Fruit fly (Drosophila melanogaster) whole organism, embryonic: ENCODE data around the gene rogdi.

Experiments
- B-H1 ChIP-seq: fragments of 200-800 bp; sonication (Bioruptor generic); IDR thresholded peaks from 3 replicates; pipeline ENCODE4 v1.3.6; 2022; ENCODE audit warnings: missing biosample characterization, missing genetic modification characterization
- CG10274 ChIP-seq: fragments of 200-800 bp; sonication (Bioruptor generic); optimal IDR thresholded peaks from 3 replicates; lab custom pipeline; 2017; ENCODE audit warnings: missing biosample characterization, mild to moderate bottlenecking, missing genetic modification characterization
- CG10366 ChIP-seq: fragments of 200-800 bp; sonication (Bioruptor generic); IDR thresholded peaks from 2 replicates; pipeline ENCODE4 v1.3.6; 2022; ENCODE audit warnings: missing biosample characterization, missing genetic modification characterization
- CG10654 ChIP-seq: fragments of 200-800 bp; sonication (Bioruptor generic); optimal IDR thresholded peaks from 2 replicates; lab custom pipeline; 2016; ENCODE audit warnings: missing biosample characterization, missing genetic modification characterization
- CG11093 ChIP-seq: fragments of 200-800 bp; sonication (Bioruptor generic); IDR thresholded peaks from 3 replicates; pipeline ENCODE4 v1.3.6; 2022; ENCODE audit warnings: missing biosample characterization, missing genetic modification characterization
- CG12659 ChIP-seq: fragments of 200-800 bp; sonication (Bioruptor generic); optimal IDR thresholded peaks from 3 replicates; lab custom pipeline; 2017; ENCODE audit warnings: mild to moderate bottlenecking, missing biosample characterization, missing genetic modification reagents, missing genetic modification characterization
- CG13287 ChIP-seq: fragments of 200-800 bp; sonication (Bioruptor generic); IDR thresholded peaks from 2 replicates; pipeline ENCODE4 v1.3.6; 2022; ENCODE audit warnings: missing biosample characterization, missing genetic modification characterization; ENCODE audit not compliant: partially characterized antibody
- CG2712 ChIP-seq: fragments of 200-800 bp; optimal IDR thresholded peaks from 3 replicates; lab custom pipeline; 2019; ENCODE audit warnings: missing biosample characterization, mild to moderate bottlenecking, missing genetic modification characterization, moderate library complexity
- CG2889 ChIP-seq: fragments of 200-800 bp; sonication (Bioruptor generic); IDR thresholded peaks from 3 replicates; pipeline ENCODE4 v1.3.6; 2022; ENCODE audit warnings: missing biosample characterization, missing genetic modification characterization
- CG33557 ChIP-seq: fragments of 200-800 bp; sonication (Bioruptor generic); optimal IDR thresholded peaks from 2 replicates; lab custom pipeline; 2019; ENCODE audit warnings: missing biosample characterization, mild to moderate bottlenecking, missing genetic modification characterization, moderate library complexity
- CG4360 ChIP-seq: fragments of 200-800 bp; sonication (Bioruptor generic); IDR thresholded peaks from 2 replicates; pipeline ENCODE4 v1.3.6; 2022; ENCODE audit warnings: missing biosample characterization, missing genetic modification characterization
- CG4730 ChIP-seq: fragments of 200-800 bp; sonication (Bioruptor generic); IDR thresholded peaks from 2 replicates; pipeline ENCODE4 v1.3.6; 2022; ENCODE audit warnings: missing biosample characterization, missing genetic modification characterization
- CG4820 ChIP-seq: fragments of 200-800 bp; sonication (Bioruptor generic); optimal IDR thresholded peaks from 3 replicates; lab custom pipeline; 2016; ENCODE audit warnings: missing biosample characterization, missing genetic modification characterization
- CG6791 ChIP-seq: fragments of 200-800 bp; sonication (Bioruptor generic); IDR thresholded peaks from 3 replicates; pipeline ENCODE4 v1.3.6; 2022; ENCODE audit warnings: missing biosample characterization, missing genetic modification characterization; ENCODE audit not compliant: partially characterized antibody
- CG7357 ChIP-seq: fragments of 200-800 bp; sonication (Bioruptor generic); IDR thresholded peaks from 3 replicates; pipeline ENCODE4 v1.3.6; 2022; ENCODE audit warnings: missing biosample characterization, missing genetic modification characterization
- CG9609 ChIP-seq: fragments of 200-800 bp; sonication (Bioruptor generic); optimal IDR thresholded peaks from 3 replicates; lab custom pipeline; 2016; ENCODE audit warnings: missing biosample characterization, missing genetic modification characterization
- CoRest ChIP-seq: fragments of 200-800 bp; sonication (Bioruptor generic); optimal IDR thresholded peaks from 3 replicates; lab custom pipeline; 2018; ENCODE audit warnings: missing biosample characterization, mild to moderate bottlenecking, missing genetic modification characterization, moderate library complexity
- Dbx ChIP-seq: fragments of 200-800 bp; sonication (Bioruptor generic); IDR thresholded peaks from 3 replicates; pipeline ENCODE4 v1.3.6; 2022; ENCODE audit warnings: missing biosample characterization, missing genetic modification characterization
- Deaf1 ChIP-seq: fragments of 200-800 bp; optimal IDR thresholded peaks from 3 replicates; lab custom pipeline; 2019; ENCODE audit warnings: missing biosample characterization, mild to moderate bottlenecking, missing genetic modification characterization, moderate library complexity
- Dll ChIP-seq: fragments of 200-800 bp; sonication (Bioruptor generic); IDR thresholded peaks from 4 replicates; pipeline ENCODE4 v1.3.6; 2022; ENCODE audit warnings: missing biosample characterization, missing genetic modification characterization; ENCODE audit not compliant: partially characterized antibody
- Doc2 ChIP-seq: fragments of 200-800 bp; sonication (Bioruptor generic); IDR thresholded peaks from 2 replicates; pipeline ENCODE4 v1.3.6; 2022; ENCODE audit warnings: missing biosample characterization, missing genetic modification characterization
- Doc3 ChIP-seq: fragments of 200-800 bp; sonication (Bioruptor generic); IDR thresholded peaks from 3 replicates; pipeline ENCODE4 v1.3.6; 2022; ENCODE audit warnings: missing biosample characterization, missing genetic modification characterization; ENCODE audit not compliant: partially characterized antibody
- GATAe ChIP-seq: fragments of 200-800 bp; sonication (Bioruptor generic); conservative IDR thresholded peaks from 2 replicates; pipeline ENCODE4 v1.3.6; 2022; ENCODE audit warnings: missing biosample characterization, missing genetic modification characterization
- H2.0 ChIP-seq: fragments of 200-800 bp; sonication (Bioruptor generic); IDR thresholded peaks from 2 replicates; pipeline ENCODE4 v1.3.6; 2022; ENCODE audit warnings: missing biosample characterization, missing genetic modification characterization
- Hmr ChIP-seq: fragments of 200-800 bp; sonication (Bioruptor generic); optimal IDR thresholded peaks from 3 replicates; lab custom pipeline; 2017; ENCODE audit warnings: mild to moderate bottlenecking, missing biosample characterization, missing genetic modification reagents, missing genetic modification characterization
- Med ChIP-seq: fragments of 200-800 bp; sonication (Bioruptor generic); peaks from one replicate; lab custom pipeline; 2016; ENCODE audit warnings: missing biosample characterization, missing genetic modification characterization, mild to moderate bottlenecking, inconsistent platforms, moderate library complexity
- PHDP ChIP-seq: fragments of 200-800 bp; sonication (Bioruptor generic); optimal IDR thresholded peaks from 3 replicates; lab custom pipeline; 2018; ENCODE audit warnings: missing biosample characterization, mild to moderate bottlenecking, missing genetic modification characterization, moderate library complexity
- aop ChIP-seq: fragments of 200-800 bp; sonication (Bioruptor generic); IDR thresholded peaks from 2 replicates; pipeline ENCODE4 v1.3.6; 2022; ENCODE audit warnings: missing biosample characterization, missing genetic modification characterization
- ci ChIP-seq: fragments of 200-800 bp; sonication (Bioruptor generic); IDR thresholded peaks from 3 replicates; pipeline ENCODE4 v1.3.6; 2022; ENCODE audit warnings: missing biosample characterization, missing genetic modification characterization
- disco-r ChIP-seq: fragments of 200-800 bp; sonication (Bioruptor generic); optimal IDR thresholded peaks from 2 replicates; lab custom pipeline; 2016; ENCODE audit warnings: missing biosample characterization, missing genetic modification characterization
- emc ChIP-seq: fragments of 200-800 bp; sonication (Bioruptor generic); optimal IDR thresholded peaks from 2 replicates; lab custom pipeline; 2016; ENCODE audit warnings: missing biosample characterization, missing genetic modification characterization
- ems ChIP-seq: fragments of 200-800 bp; sonication (Bioruptor generic); optimal IDR thresholded peaks from 3 replicates; lab custom pipeline; 2016; ENCODE audit warnings: missing biosample characterization, missing genetic modification characterization
- eve ChIP-seq, 2 experiments: fragments of >200 bp; optimal IDR thresholded peaks; 2 replicates each; lab custom pipeline; 2017; ENCODE audit warnings: missing biosample characterization in 2 of 2, missing genetic modification characterization in 2 of 2
- ewg ChIP-seq: fragments of 200-800 bp; sonication (Bioruptor generic); optimal IDR thresholded peaks from 3 replicates; lab custom pipeline; 2017; ENCODE audit warnings: mild to moderate bottlenecking, missing biosample characterization, missing genetic modification reagents, missing genetic modification characterization
- exex ChIP-seq: fragments of 200-800 bp; sonication (Bioruptor generic); optimal IDR thresholded peaks from 4 replicates; lab custom pipeline; 2018; ENCODE audit warnings: missing biosample characterization, mild to moderate bottlenecking, missing genetic modification characterization, moderate library complexity
- gce ChIP-seq: fragments of 200-800 bp; sonication (Bioruptor generic); IDR thresholded peaks from 3 replicates; pipeline ENCODE4 v1.3.6; 2022; ENCODE audit warnings: missing biosample characterization, missing genetic modification characterization
- gem ChIP-seq: fragments of 200-800 bp; sonication (Bioruptor generic); optimal IDR thresholded peaks from 2 replicates; lab custom pipeline; 2019; ENCODE audit warnings: missing biosample characterization, mild to moderate bottlenecking, missing genetic modification characterization, moderate library complexity
- gt ChIP-seq: fragments of 200-800 bp; sonication (Bioruptor generic); IDR thresholded peaks from 2 replicates; pipeline ENCODE4 v1.3.6; 2022; ENCODE audit warnings: missing biosample characterization, missing genetic modification characterization
- ind ChIP-seq: fragments of 200-800 bp; sonication (Bioruptor generic); optimal IDR thresholded peaks from 3 replicates; lab custom pipeline; 2016; ENCODE audit warnings: missing biosample characterization, missing genetic modification characterization
- kah ChIP-seq: fragments of 200-800 bp; sonication (Bioruptor generic); optimal IDR thresholded peaks from 2 replicates; lab custom pipeline; 2018; ENCODE audit warnings: missing biosample characterization, mild to moderate bottlenecking, missing genetic modification characterization
- lab ChIP-seq: fragments of 200-800 bp; sonication (Bioruptor generic); optimal IDR thresholded peaks from 3 replicates; lab custom pipeline; 2017; ENCODE audit warnings: missing biosample characterization, missing genetic modification characterization, mild to moderate bottlenecking, moderate library complexity, missing genetic modification reagents
- mirr ChIP-seq: fragments of 200-800 bp; sonication (Bioruptor generic); optimal IDR thresholded peaks from 3 replicates; lab custom pipeline; 2018; ENCODE audit warnings: missing biosample characterization, mild to moderate bottlenecking, missing genetic modification characterization
- prd ChIP-seq, 3 experiments: fragments of >200 bp in 2 of 3; fragments of 200-800 bp in 1 of 3; sonication (Bioruptor generic) in 1 of 3; optimal IDR thresholded peaks in 2 of 3; IDR thresholded peaks in 1 of 3; 2 replicates in 2 of 3; 3 replicates in 1 of 3; pipeline versions ENCODE4 v1.3.6 to Lab custom; 2017 to 2022; ENCODE audit warnings: missing biosample characterization in 1 of 3, missing genetic modification characterization in 1 of 3
- repo ChIP-seq: fragments of 200-800 bp; sonication (Bioruptor generic); optimal IDR thresholded peaks from 2 replicates; lab custom pipeline; 2016; ENCODE audit warnings: missing biosample characterization, missing genetic modification characterization
- run ChIP-seq: fragments of 200-800 bp; sonication (Bioruptor generic); optimal IDR thresholded peaks from 3 replicates; lab custom pipeline; 2018; ENCODE audit warnings: missing biosample characterization, mild to moderate bottlenecking, missing genetic modification characterization
- usp ChIP-seq: fragments of >200 bp; optimal IDR thresholded peaks from 2 replicates; lab custom pipeline; 2017; ENCODE audit warnings: missing biosample characterization, missing genetic modification characterization
- zf30C ChIP-seq: fragments of 200-800 bp; sonication (Bioruptor generic); optimal IDR thresholded peaks from 3 replicates; lab custom pipeline; 2018; ENCODE audit warnings: missing biosample characterization, mild to moderate bottlenecking, missing genetic modification characterization
- zfh2 ChIP-seq: fragments of 200-800 bp; sonication (Bioruptor generic); optimal IDR thresholded peaks from 2 replicates; lab custom pipeline; 2016; ENCODE audit warnings: missing biosample characterization, missing genetic modification characterization

The rogdi gene

dm6 chr3L:17009715-17010491 lies 39.4 kb upstream of the rogdi start (continued):
- TF ChIP-seq repo (GFP tag; lab: Kevin White, UChicago): peak; percentile 31
- peak; percentile 49 for TF ChIP-seq CG10366 (GFP tag; lab: Robert Waterston, UW)
- 0 out of 3 replicates have a peak, but pooled peaks have one; percentile 44 for TF ChIP-seq gce (GFP tag; lab: Robert Waterston, UW)
- TF ChIP-seq exex (tag; lab: Kevin White, UChicago): peak; percentile 95
- peak; percentile 100 for TF ChIP-seq Deaf1 (tag; lab: Kevin White, UChicago)
- peak; percentile 87 for TF ChIP-seq Med (GFP tag; lab: Kevin White, UChicago)
- peak; percentile 32 for TF ChIP-seq run
- peak; percentile 77 for TF ChIP-seq lab
- no peak for TF ChIP-seq zf30C (GFP tag; lab: Kevin White, UChicago)
- TF ChIP-seq GATAe: peak; percentile 89
- TF ChIP-seq CG2889 (GFP tag; lab: Robert Waterston, UW): no peak
- no peak for TF ChIP-seq kah (GFP tag; lab: Kevin White, UChicago)
- no peak for TF ChIP-seq ems (GFP tag; lab: Kevin White, UChicago)
- TF ChIP-seq CG11093: no peak
- no peak for TF ChIP-seq emc (GFP tag; lab: Kevin White, UChicago)
- peak; percentile 11 for TF ChIP-seq CG33557 (GFP tag; lab: Kevin White, UChicago)
- no peak for TF ChIP-seq CG10274 (GFP tag; lab: Kevin White, UChicago)
- TF ChIP-seq Doc3 (GFP tag; lab: Robert Waterston, UW): no peak
- TF ChIP-seq CG2712: peak; percentile 22
- no peak for TF ChIP-seq CG6791 (GFP tag; lab: Robert Waterston, UW)
- no peak for TF ChIP-seq Doc2 (GFP tag; lab: Robert Waterston, UW)
- peak; percentile 12 for TF ChIP-seq CG4820 (GFP tag; lab: Kevin White, UChicago)
- no peak for TF ChIP-seq CG7357 (GFP tag; lab: Robert Waterston, UW)
- no peak for TF ChIP-seq eve (GFP tag; optimal IDR thresholded peaks at IDR 0.05; lab: Kevin White, UChicago)
- TF ChIP-seq ewg (GFP tag; lab: Kevin White, UChicago): no peak
- peak; percentile 55 for TF ChIP-seq ci (GFP tag; lab: Robert Waterston, UW)
- TF ChIP-seq CG4360: peak; percentile 68
- TF ChIP-seq CG13287 (GFP tag; lab: Robert Waterston, UW): peak; percentile 64
- TF ChIP-seq B-H1 (GFP tag; lab: Robert Waterston, UW): no peak; the same call in 2 of the 3 replicates
- TF ChIP-seq CG4730 (GFP tag; lab: Robert Waterston, UW): peak; percentile 23; the same call in 1 of the 2 replicates
- no peak for TF ChIP-seq usp
- 0 out of 4 replicates have a peak, but pooled peaks have one; percentile 31 for TF ChIP-seq Dll (GFP tag; lab: Robert Waterston, UW)
- no peak for TF ChIP-seq gt (GFP tag; lab: Robert Waterston, UW)
- peak; percentile 33 for TF ChIP-seq PHDP (tag; lab: Kevin White, UChicago)
- TF ChIP-seq aop (GFP tag; lab: Robert Waterston, UW): no peak
- peak; percentile 31 for TF ChIP-seq zfh2 (GFP tag; lab: Kevin White, UChicago)
- no peak for TF ChIP-seq CG9609 (GFP tag; lab: Kevin White, UChicago)
- no peak for TF ChIP-seq prd (optimal IDR thresholded peaks at IDR 0.05; lab: Kevin White, UChicago)
- TF ChIP-seq prd (GFP tag; IDR thresholded peaks at IDR 0.05; lab: Robert Waterston, UW): peak; percentile 39; the same call in 1 of the 3 replicates
- TF ChIP-seq Dbx (GFP tag; lab: Robert Waterston, UW): peak; percentile 65; the same call in 1 of the 3 replicates
- TF ChIP-seq CG10654 (GFP tag; lab: Kevin White, UChicago): no peak
- no peak for TF ChIP-seq ind
- TF ChIP-seq CoRest (tag; lab: Kevin White, UChicago): peak; percentile 0
- TF ChIP-seq Hmr (GFP tag; lab: Kevin White, UChicago): peak; percentile 50
- TF ChIP-seq H2.0 (GFP tag; lab: Robert Waterston, UW): peak; percentile 16; the same call in 1 of the 2 replicates
- peak; percentile 61 for TF ChIP-seq gem (tag; lab: Kevin White, UChicago)
- TF ChIP-seq mirr (GFP tag; lab: Kevin White, UChicago): peak; percentile 96
- no peak for TF ChIP-seq disco-r
- no peak for TF ChIP-seq CG12659 (GFP tag; lab: Kevin White, UChicago)
